Fruit fly (Drosophila melanogaster) whole organism, wandering third instar larva: ENCODE measurements around the gene msl-1.
A peak's percentile ranks its signal among the peaks of the same experiment; 100 is the strongest.

Experiments used
- Abd-B ChIP-seq: fragments of >200 bp; optimal IDR thresholded peaks from 2 replicates; lab custom pipeline; 2017; ENCODE audit warnings: missing biosample characterization, missing genetic modification characterization
- CG32264 ChIP-seq: fragments of 200-800 bp; sonication (Bioruptor generic); optimal IDR thresholded peaks from 2 replicates; lab custom pipeline; 2016; ENCODE audit warnings: missing biosample characterization, missing genetic modification characterization
- CG9705 ChIP-seq: fragments of 200-800 bp; sonication (Bioruptor generic); optimal IDR thresholded peaks from 2 replicates; lab custom pipeline; 2018; ENCODE audit warnings: missing biosample characterization, mild to moderate bottlenecking, missing genetic modification characterization
- CrebA ChIP-seq: fragments of 200-800 bp; sonication (Bioruptor generic); optimal IDR thresholded peaks from 2 replicates; lab custom pipeline; 2016; ENCODE audit warnings: missing biosample characterization, mild to moderate bottlenecking, missing genetic modification characterization, borderline replicate concordance
- Dfd ChIP-seq: fragments of >200 bp; optimal IDR thresholded peaks from 2 replicates; lab custom pipeline; 2017; ENCODE audit warnings: missing biosample characterization, missing genetic modification characterization
- Dif ChIP-seq: fragments of 200-275, 200-300 bp; sonication (Bioruptor generic); optimal IDR thresholded peaks from 2 replicates; lab custom pipeline; 2018; ENCODE audit warnings: missing biosample characterization, missing genetic modification characterization; ENCODE audit not compliant: partially characterized antibody
- GATAd ChIP-seq: sonication (Bioruptor generic); optimal IDR thresholded peaks from 2 replicates; lab custom pipeline; 2016; ENCODE audit warnings: missing biosample characterization, missing genetic modification characterization
- HLH106 ChIP-seq: fragments of 200-800 bp; optimal IDR thresholded peaks from 3 replicates; lab custom pipeline; 2019; ENCODE audit warnings: missing biosample characterization, mild to moderate bottlenecking, missing genetic modification characterization, moderate library complexity
- Hnf4 ChIP-seq: fragments of 200-800 bp; sonication (Bioruptor generic); optimal IDR thresholded peaks from 2 replicates; lab custom pipeline; 2016; ENCODE audit warnings: missing biosample characterization, mild to moderate bottlenecking, missing genetic modification characterization
- Hr78 ChIP-seq: fragments of >200 bp; optimal IDR thresholded peaks from 2 replicates; lab custom pipeline; 2017; ENCODE audit warnings: missing biosample characterization, missing genetic modification characterization
- Hr83 ChIP-seq: fragments of 200-300 bp; sonication (Bioruptor generic); optimal IDR thresholded peaks from 2 replicates; lab custom pipeline; 2016; ENCODE audit warnings: missing biosample characterization, mild to moderate bottlenecking, missing genetic modification characterization, moderate library complexity; ENCODE audit not compliant: poor library complexity, severe bottlenecking
- Jra ChIP-seq: sonication (Bioruptor generic); optimal IDR thresholded peaks from 2 replicates; lab custom pipeline; 2016; ENCODE audit warnings: missing biosample characterization, missing genetic modification characterization
- Mio ChIP-seq: sonication (Bioruptor generic); optimal IDR thresholded peaks from 2 replicates; lab custom pipeline; 2016; ENCODE audit warnings: missing biosample characterization, missing genetic modification characterization
- Myc ChIP-seq: fragments of >200 bp; optimal IDR thresholded peaks from 2 replicates; lab custom pipeline; 2017
- N ChIP-seq: fragments of >200 bp; optimal IDR thresholded peaks from 2 replicates; lab custom pipeline; 2018; ENCODE audit warnings: missing biosample characterization, missing external identifiers, missing genetic modification characterization
- OdsH ChIP-seq: fragments of 200-800 bp; sonication (Bioruptor generic); optimal IDR thresholded peaks from 2 replicates; lab custom pipeline; 2016; ENCODE audit warnings: missing biosample characterization, mild to moderate bottlenecking, missing genetic modification characterization
- Rel ChIP-seq, 2 experiments: fragments of 200-800 bp; sonication (Bioruptor generic) in 1 of 2; optimal IDR thresholded peaks; 2 replicates in 1 of 2; 3 replicates in 1 of 2; lab custom pipeline; 2016 to 2019; ENCODE audit warnings: mild to moderate bottlenecking in 2 of 2, missing biosample characterization in 2 of 2, missing genetic modification characterization in 2 of 2, moderate library complexity in 1 of 2
- Sp1 ChIP-seq: fragments of 200-800 bp; sonication (Bioruptor generic); optimal IDR thresholded peaks from 3 replicates; lab custom pipeline; 2019; ENCODE audit warnings: missing biosample characterization, mild to moderate bottlenecking, missing genetic modification characterization, moderate library complexity
- Vsx2 ChIP-seq: fragments of 200-300, 225-300 bp; sonication (Bioruptor generic); optimal IDR thresholded peaks from 2 replicates; lab custom pipeline; 2018; ENCODE audit warnings: missing biosample characterization, missing genetic modification characterization; ENCODE audit not compliant: partially characterized antibody
- br ChIP-seq: fragments of 200-800 bp; sonication (Bioruptor generic); optimal IDR thresholded peaks from 2 replicates; lab custom pipeline; 2016; ENCODE audit warnings: missing biosample characterization, missing genetic modification characterization
- brk ChIP-seq: fragments of 200-800 bp; sonication (Bioruptor generic); optimal IDR thresholded peaks from 2 replicates; lab custom pipeline; 2016; ENCODE audit warnings: missing biosample characterization, mild to moderate bottlenecking, missing genetic modification characterization
- dl ChIP-seq, 2 experiments: fragments of 175-275, 200-275 bp in 1 of 2; fragments of 200-275 bp in 1 of 2; sonication (Bioruptor generic); optimal IDR thresholded peaks; lab custom pipeline; 2018; ENCODE audit warnings: mild to moderate bottlenecking in 2 of 2, missing biosample characterization in 2 of 2, missing genetic modification characterization in 2 of 2, moderate library complexity in 2 of 2; ENCODE audit not compliant: partially characterized antibody in 2 of 2, insufficient read depth in 1 of 2
- dmrt93B ChIP-seq: fragments of 200-800 bp; sonication (Bioruptor generic); optimal IDR thresholded peaks from 2 replicates; lab custom pipeline; 2018; ENCODE audit warnings: missing biosample characterization, mild to moderate bottlenecking, missing genetic modification characterization
- dsf ChIP-seq: sonication (Bioruptor generic); optimal IDR thresholded peaks from 2 replicates; lab custom pipeline; 2016; ENCODE audit warnings: missing biosample characterization, missing genetic modification characterization, borderline replicate concordance
- ey ChIP-seq: fragments of 200-800 bp; sonication (Bioruptor generic); optimal IDR thresholded peaks from 2 replicates; lab custom pipeline; 2016; ENCODE audit warnings: missing biosample characterization, missing genetic modification characterization
- foxo ChIP-seq, 2 experiments: fragments of 200-800 bp; sonication (Bioruptor generic); optimal IDR thresholded peaks; 2 replicates in 1 of 2; 3 replicates in 1 of 2; lab custom pipeline; 2016 to 2017; ENCODE audit warnings: missing biosample characterization in 2 of 2, missing genetic modification characterization in 2 of 2
- fru ChIP-seq: fragments of 200-800 bp; sonication (Bioruptor generic); optimal IDR thresholded peaks from 3 replicates; lab custom pipeline; 2016; ENCODE audit warnings: missing biosample characterization, mild to moderate bottlenecking, missing genetic modification characterization
- h ChIP-seq: fragments of 200-800 bp; sonication (Bioruptor generic); optimal IDR thresholded peaks from 3 replicates; lab custom pipeline; 2016; ENCODE audit warnings: missing biosample characterization, mild to moderate bottlenecking, missing genetic modification characterization
- jim ChIP-seq: fragments of 175-275, 200-325 bp; sonication (Bioruptor generic); optimal IDR thresholded peaks from 2 replicates; lab custom pipeline; 2016; ENCODE audit warnings: missing biosample characterization, mild to moderate bottlenecking, missing genetic modification characterization
- lola ChIP-seq: fragments of >200 bp; optimal IDR thresholded peaks from 2 replicates; lab custom pipeline; 2017; ENCODE audit warnings: missing biosample characterization, missing genetic modification characterization
- pan ChIP-seq: fragments of >200 bp; optimal IDR thresholded peaks from 2 replicates; lab custom pipeline; 2017
- psq ChIP-seq: fragments of 200-800 bp; sonication (Bioruptor generic); optimal IDR thresholded peaks from 3 replicates; lab custom pipeline; 2017; ENCODE audit warnings: missing biosample characterization, mild to moderate bottlenecking, missing genetic modification characterization, moderate library complexity
- rgr ChIP-seq: fragments of 200-800 bp; sonication (Bioruptor generic); optimal IDR thresholded peaks from 3 replicates; lab custom pipeline; 2016; ENCODE audit warnings: missing biosample characterization, mild to moderate bottlenecking, missing genetic modification characterization
- sage ChIP-seq: fragments of 200-800 bp; sonication (Bioruptor generic); optimal IDR thresholded peaks from 2 replicates; lab custom pipeline; 2016; ENCODE audit warnings: missing biosample characterization, mild to moderate bottlenecking, missing genetic modification characterization
- sv ChIP-seq: fragments of 200-800 bp; sonication (Bioruptor generic); optimal IDR thresholded peaks from 3 replicates; lab custom pipeline; 2016; ENCODE audit warnings: missing biosample characterization, missing genetic modification characterization
- tai ChIP-seq: sonication (Bioruptor generic); optimal IDR thresholded peaks from 2 replicates; lab custom pipeline; 2016; ENCODE audit warnings: missing biosample characterization, missing genetic modification characterization
- usp ChIP-seq: fragments of >200 bp; optimal IDR thresholded peaks from 2 replicates; lab custom pipeline; 2017; ENCODE audit warnings: missing biosample characterization, missing genetic modification characterization
- woc ChIP-seq: sonication (Bioruptor generic); optimal IDR thresholded peaks from 2 replicates; lab custom pipeline; 2016; ENCODE audit warnings: missing biosample characterization, mild to moderate bottlenecking, missing genetic modification characterization

The msl-1 gene

dm6 chr2L:18708239-18708891 is 19.8 kb upstream of the msl-1 start, which contains the start of the genes Faf2 and Grip71 (continued):
- peak; percentile 79 for TF ChIP-seq h (GFP tag; lab: Kevin White, UChicago)
- peak; percentile 61 for TF ChIP-seq woc (GFP tag; lab: Kevin White, UChicago)
- TF ChIP-seq OdsH, result peak; percentile 42
- no peak for TF ChIP-seq Dif (GFP tag; lab: Kevin White, UChicago)
- no peak for TF ChIP-seq Abd-B (GFP tag; lab: Kevin White, UChicago)

dm6 chr2L:18707844-18708238 is 19.2 kb upstream of the msl-1 start:
- TF ChIP-seq CG9705 (GFP tag; lab: Kevin White, UChicago) (no peak), rgr (GFP tag; lab: Kevin White, UChicago) (peak; percentile 59), tai (GFP tag; lab: Kevin White, UChicago) (no peak), OdsH (peak; percentile 36), Abd-B (GFP tag; lab: Kevin White, UChicago) (no peak), woc (GFP tag; lab: Kevin White, UChicago) (no peak), Mio (GFP tag; lab: Kevin White, UChicago) (no peak), dmrt93B (GFP tag; lab: Kevin White, UChicago) (no peak), Hnf4 (peak; percentile 63), sv (no peak), Vsx2 (GFP tag; lab: Kevin White, UChicago) (no peak), Sp1 (GFP tag; lab: Kevin White, UChicago) (no peak), dl (GFP tag; optimal IDR thresholded peaks at IDR 0.05; lab: Kevin White, UChicago; ENCODE audit: insufficient read depth in 1 of 2, partially characterized antibody in 2 of 2) (no peak), fru (peak; percentile 53), CG32264 (peak; percentile 10), Dif (GFP tag; lab: Kevin White, UChicago) (no peak), ey (GFP tag; lab: Kevin White, UChicago) (peak; percentile 22), GATAd (GFP tag; lab: Kevin White, UChicago) (no peak), dsf (GFP tag; lab: Kevin White, UChicago) (no peak), lola (GFP tag; lab: Kevin White, UChicago) (no peak), Rel (GFP tag; optimal IDR thresholded peaks at IDR 0.05; lab: Kevin White, UChicago) (no peak), Rel (tag; optimal IDR thresholded peaks at IDR 0.05; lab: Kevin White, UChicago) (no peak), Dfd (GFP tag; lab: Kevin White, UChicago) (no peak), Hr78 (no peak), usp (GFP tag; lab: Kevin White, UChicago) (no peak), sage (GFP tag; lab: Kevin White, UChicago) (no peak), Jra (GFP tag; lab: Kevin White, UChicago) (no peak), psq (GFP tag; lab: Kevin White, UChicago) (no peak), brk (GFP tag; lab: Kevin White, UChicago) (no peak), HLH106 (tag; lab: Kevin White, UChicago) (no peak), foxo (GFP tag; optimal IDR thresholded peaks at IDR 0.05; lab: Kevin White, UChicago) (peak in 1 of 2 experiments; percentile 54), N (no peak), pan (lab: Kevin White, UChicago) (no peak), h (GFP tag; lab: Kevin White, UChicago) (peak; percentile 43), CrebA (GFP tag; lab: Kevin White, UChicago) (no peak), jim (GFP tag; lab: Kevin White, UChicago) (no peak), br (GFP tag; lab: Kevin White, UChicago) (peak; percentile 38), Myc (lab: Kevin White, UChicago) (no peak), Hr83 (GFP tag; lab: Kevin White, UChicago) (peak; percentile 25)
